Fruit fly (Drosophila melanogaster): Measurements from ENCODE around the gene tey.

dm6 chr3L:19698651-19699050 lies 34.7 kb upstream of the tey start:
- TF ChIP-seq psq (optimal IDR thresholded peaks at IDR 0.05), result no peak
- no peak for TF ChIP-seq EcR (GFP tag; optimal IDR thresholded peaks at IDR 0.05)
